Fruit fly (Drosophila melanogaster): ENCODE results near the gene p.

Gene p

DNA sequence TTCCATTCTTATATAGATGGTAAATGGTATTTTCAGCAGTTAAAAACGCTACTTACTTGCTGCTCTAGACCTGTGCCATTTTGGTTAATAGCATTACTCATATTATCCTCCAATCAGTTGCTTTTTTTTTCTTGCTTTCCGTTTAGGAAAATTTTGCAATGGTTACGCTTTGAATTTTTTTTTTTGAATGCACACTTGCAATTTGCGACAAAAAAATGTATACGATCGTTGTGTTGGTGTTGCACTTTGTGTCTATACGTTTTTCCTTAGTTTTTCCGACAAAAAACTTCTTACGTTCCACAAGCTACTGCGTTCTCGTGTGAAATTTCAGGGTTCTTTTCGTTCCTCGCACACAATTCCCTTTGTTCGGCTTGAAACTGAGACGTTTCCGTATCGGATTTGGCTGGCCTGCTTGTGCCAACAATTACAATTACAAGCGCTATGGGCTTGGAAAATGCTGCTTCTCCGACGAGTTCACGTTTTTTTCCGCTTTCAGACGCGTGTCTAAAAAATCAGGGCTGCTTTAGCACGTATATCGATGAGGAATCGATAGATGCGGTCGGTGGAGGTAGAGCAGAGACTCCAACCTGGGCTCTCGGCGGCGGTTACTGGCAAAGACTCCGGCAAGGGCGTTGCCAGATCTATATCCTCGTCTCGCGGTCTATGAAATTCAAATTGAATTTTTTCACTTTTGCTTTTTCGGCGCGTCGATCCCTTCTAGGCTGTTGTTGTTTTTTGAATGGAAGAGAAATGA, 10.4 kb downstream of the p start (continued):
- TF ChIP-seq CG2120 (GFP tag; optimal IDR thresholded peaks at IDR 0.05) (peak; percentile 42), CG2116 (GFP tag; optimal IDR thresholded peaks at IDR 0.05) (peak; percentile 99), vnd (GFP tag; IDR thresholded peaks at IDR 0.05; ENCODE audit: partially characterized antibody) (peak; percentile 75), Scr (GFP tag; IDR thresholded peaks at IDR 0.05; ENCODE audit: partially characterized antibody) (peak; percentile 82), CG1529 (GFP tag; optimal IDR thresholded peaks at IDR 0.05) (no peak), Meics (GFP tag; optimal IDR thresholded peaks at IDR 0.05) (peak; percentile 67), CG7271 (tag; optimal IDR thresholded peaks at IDR 0.05) (peak; percentile 66), CG13287 (GFP tag; IDR thresholded peaks at IDR 0.05; ENCODE audit: partially characterized antibody) (peak; percentile 88), ssp (GFP tag; IDR thresholded peaks at IDR 0.05) (peak; percentile 55), Hr78 (GFP tag; optimal IDR thresholded peaks at IDR 0.05) (no peak), Dbx (GFP tag; IDR thresholded peaks at IDR 0.05) (peak; percentile 80; the same call in 2 of the 3 replicates), CG4424 (GFP tag; optimal IDR thresholded peaks at IDR 0.05) (peak; percentile 17), dati (GFP tag; IDR thresholded peaks at IDR 0.05) (no peak), mirr (GFP tag; optimal IDR thresholded peaks at IDR 0.05) (peak; percentile 29), Antp (GFP tag; optimal IDR thresholded peaks at IDR 0.05) (peak; percentile 32), Dip3 (GFP tag; optimal IDR thresholded peaks at IDR 0.05) (peak; percentile 27), lilli (GFP tag; optimal IDR thresholded peaks at IDR 0.05) (peak; percentile 47), Atf6 (GFP tag; IDR thresholded peaks at IDR 0.05) (peak; percentile 30; the same call in 1 of the 2 replicates)

DNA sequence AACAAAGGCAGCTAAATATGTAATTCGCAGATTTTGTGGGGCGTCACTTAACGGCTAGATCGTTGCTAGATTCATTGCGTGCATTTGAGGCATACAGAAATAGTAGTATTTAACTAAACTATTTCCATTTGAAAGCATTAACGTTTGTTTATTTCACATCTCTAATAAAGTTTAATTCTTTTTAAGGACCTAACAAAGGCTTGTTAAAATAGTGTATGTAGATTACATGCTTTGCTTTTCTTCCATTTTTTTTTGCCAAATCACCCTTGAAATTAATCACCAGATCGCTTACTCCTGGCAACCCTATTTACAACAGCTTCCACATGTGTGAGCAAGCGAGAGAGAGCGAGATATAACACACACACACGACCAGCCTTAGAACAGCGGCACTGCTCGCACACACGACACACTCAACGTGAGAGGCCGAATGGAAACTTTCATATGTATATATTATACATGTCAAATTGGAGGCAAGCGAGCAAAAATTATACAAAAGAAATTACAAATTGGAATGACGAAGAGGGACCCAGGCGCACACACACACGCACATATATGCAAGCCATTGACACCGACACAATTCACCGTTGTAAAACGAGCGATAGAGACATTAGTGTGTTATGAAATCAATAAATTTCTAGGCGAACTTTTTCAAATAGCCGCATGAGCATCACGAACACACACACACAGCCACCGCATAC, 11.1 kb downstream of the p start:
- TF ChIP-seq CG5180 (GFP tag; optimal IDR thresholded peaks at IDR 0.05) (peak; percentile 70), mld (GFP tag; IDR thresholded peaks at IDR 0.05; ENCODE audit: partially characterized antibody) (no peak), CG18764 (GFP tag; optimal IDR thresholded peaks at IDR 0.05) (peak; percentile 26), Opbp (GFP tag; IDR thresholded peaks at IDR 0.05; ENCODE audit: partially characterized antibody) (0 out of 3 replicates have a peak, but pooled peaks have one; percentile 27), CG13894 (tag; optimal IDR thresholded peaks at IDR 0.05) (peak; percentile 71), nerfin-1 (tag; optimal IDR thresholded peaks at IDR 0.05) (peak; percentile 62), CG17328 (GFP tag; IDR thresholded peaks at IDR 0.05) (peak; percentile 44; the same call in 1 of the 2 replicates), CG12219 (GFP tag; optimal IDR thresholded peaks at IDR 0.05) (no peak), gcm (GFP tag; optimal IDR thresholded peaks at IDR 0.05) (no peak), ham (GFP tag; IDR thresholded peaks at IDR 0.05) (no peak), CG13775 (GFP tag; optimal IDR thresholded peaks at IDR 0.05) (peak; percentile 50), Mad (GFP tag; optimal IDR thresholded peaks at IDR 0.05) (peak; percentile 19), CG10654 (GFP tag; optimal IDR thresholded peaks at IDR 0.05) (no peak), CG11560 (tag; IDR thresholded peaks at IDR 0.05) (no peak), prd (optimal IDR thresholded peaks at IDR 0.05) (no peak), prd (GFP tag; IDR thresholded peaks at IDR 0.05) (peak; percentile 52; the same call in 2 of the 3 replicates), Ets65A (GFP tag) (no peak), gfzf (GFP tag; optimal IDR thresholded peaks at IDR 0.05) (no peak), Pdp1 (GFP tag; optimal IDR thresholded peaks at IDR 0.05) (peak; percentile 64 to 93), CG1832 (GFP tag; optimal IDR thresholded peaks at IDR 0.05) (peak; percentile 80), CG30403 (GFP tag; optimal IDR thresholded peaks at IDR 0.05) (peak; percentile 65), luna (GFP tag; optimal IDR thresholded peaks at IDR 0.05) (peak; percentile 5), slbo (GFP tag; IDR thresholded peaks at IDR 0.05) (peak; percentile 64), bbx (GFP tag; IDR thresholded peaks at IDR 0.05; ENCODE audit: partially characterized antibody) (no peak), chinmo (GFP tag; IDR thresholded peaks at IDR 0.05; ENCODE audit: partially characterized antibody) (peak; percentile 21; the same call in 2 of the 4 replicates), Ptx1 (GFP tag; IDR thresholded peaks at IDR 0.05) (peak; percentile 58; the same call in 1 of the 2 replicates), C15 (GFP tag; IDR thresholded peaks at IDR 0.05) (no peak), CG13296 (GFP tag; optimal IDR thresholded peaks at IDR 0.05) (peak; percentile 17), CG11085 (GFP tag; IDR thresholded peaks at IDR 0.05) (no peak)

Data from whole organism, embryonic.